Worm (Caenorhabditis elegans) whole organism, L2 larva: Measurements from ENCODE around the gene F31E8.4.

ENCODE experiments used
- C34F6.9 ChIP-seq: fragments of 150-350 bp; optimal IDR thresholded peaks from 2 replicates; lab custom pipeline; 2014; ENCODE audit warnings: missing biosample characterization, missing genetic modification characterization
- F13H6.1 ChIP-seq: sonication (generic microtip); optimal IDR thresholded peaks from 2 replicates; lab custom pipeline; 2016; ENCODE audit warnings: missing genetic modification characterization, missing compliant biosample characterization
- ZK546.5 ChIP-seq: sonication (generic microtip); optimal IDR thresholded peaks from 2 replicates; lab custom pipeline; 2017; ENCODE audit warnings: missing biosample characterization, missing genetic modification characterization
- alr-1 ChIP-seq: fragments of 150-350 bp; optimal IDR thresholded peaks from 2 replicates; lab custom pipeline; 2014; ENCODE audit warnings: missing biosample characterization, missing genetic modification characterization
- blmp-1 ChIP-seq: sonication (generic microtip); optimal IDR thresholded peaks from 2 replicates; lab custom pipeline; 2017; ENCODE audit warnings: missing genetic modification characterization, mild to moderate bottlenecking, missing compliant biosample characterization, antibody characterized with exemption, moderate library complexity; ENCODE audit not compliant: insufficient read depth
- ceh-16 ChIP-seq: fragments of 150-350 bp; optimal IDR thresholded peaks from 2 replicates; lab custom pipeline; 2014; ENCODE audit warnings: missing biosample characterization, missing genetic modification characterization
- crh-2 ChIP-seq: sonication (generic microtip); optimal IDR thresholded peaks from 2 replicates; lab custom pipeline; 2017; ENCODE audit warnings: missing biosample characterization, missing genetic modification characterization
- dmd-4 ChIP-seq: sonication (generic microtip); optimal IDR thresholded peaks from 2 replicates; lab custom pipeline; 2017; ENCODE audit warnings: missing biosample characterization, missing genetic modification characterization
- egl-27 ChIP-seq: sonication (generic microtip); optimal IDR thresholded peaks from 3 replicates; lab custom pipeline; 2017; ENCODE audit warnings: missing biosample characterization, missing genetic modification reagents, missing genetic modification characterization
- elt-1 ChIP-seq: fragments of 150-350 bp; optimal IDR thresholded peaks from 2 replicates; lab custom pipeline; 2014; ENCODE audit warnings: missing biosample characterization, missing genetic modification characterization
- fos-1 ChIP-seq: fragments of 150-350 bp; optimal IDR thresholded peaks from 2 replicates; lab custom pipeline; 2014; ENCODE audit warnings: missing biosample characterization, missing genetic modification characterization
- gmeb-1 ChIP-seq: fragments of 150-350 bp; optimal IDR thresholded peaks from 2 replicates; lab custom pipeline; 2014; ENCODE audit warnings: missing biosample characterization, missing genetic modification characterization
- lin-13 ChIP-seq: fragments of 150-350 bp; optimal IDR thresholded peaks from 2 replicates; lab custom pipeline; 2014; ENCODE audit warnings: missing biosample characterization, missing genetic modification reagents, missing genetic modification characterization
- lin-39 ChIP-seq: fragments of 150-350 bp; optimal IDR thresholded peaks from 2 replicates; lab custom pipeline; 2014; ENCODE audit warnings: missing biosample characterization, missing genetic modification reagents, missing genetic modification characterization
- lsy-2 ChIP-seq, 2 experiments: fragments of 150-350 bp in 1 of 2; sonication (generic microtip) in 1 of 2; optimal IDR thresholded peaks; 2 replicates each; lab custom pipeline; 2014 to 2017; ENCODE audit warnings: missing biosample characterization in 2 of 2, missing genetic modification characterization in 2 of 2
- mab-5 ChIP-seq: fragments of 150-350 bp; optimal IDR thresholded peaks from 2 replicates; lab custom pipeline; 2014; ENCODE audit warnings: missing biosample characterization, missing genetic modification characterization
- mbf-1 ChIP-seq: sonication (generic microtip); optimal IDR thresholded peaks from 2 replicates; lab custom pipeline; 2017; ENCODE audit warnings: missing biosample characterization, missing genetic modification characterization
- mdl-1 ChIP-seq, 2 experiments: fragments of 150-350 bp in 1 of 2; sonication (generic microtip) in 1 of 2; optimal IDR thresholded peaks; 2 replicates each; lab custom pipeline; 2017; ENCODE audit warnings: missing biosample characterization in 2 of 2, missing genetic modification characterization in 2 of 2
- nhr-10 ChIP-seq: sonication (generic microtip); optimal IDR thresholded peaks from 2 replicates; lab custom pipeline; 2017; ENCODE audit warnings: missing biosample characterization, missing genetic modification characterization
- nhr-11 ChIP-seq: fragments of 150-350 bp; optimal IDR thresholded peaks from 2 replicates; lab custom pipeline; 2014; ENCODE audit warnings: missing biosample characterization, missing genetic modification characterization
- nhr-12 ChIP-seq: fragments of 150-350 bp; optimal IDR thresholded peaks from 2 replicates; lab custom pipeline; 2014; ENCODE audit warnings: missing biosample characterization, missing genetic modification characterization
- nhr-129 ChIP-seq: fragments of 150-350 bp; optimal IDR thresholded peaks from 2 replicates; lab custom pipeline; 2014; ENCODE audit warnings: missing biosample characterization, missing genetic modification characterization
- nhr-21 ChIP-seq: fragments of 150-350 bp; optimal IDR thresholded peaks from 2 replicates; lab custom pipeline; 2014; ENCODE audit warnings: missing biosample characterization, missing genetic modification characterization
- nhr-237 ChIP-seq: fragments of 150-350 bp; optimal IDR thresholded peaks from 2 replicates; lab custom pipeline; 2014; ENCODE audit warnings: missing biosample characterization, missing genetic modification characterization
- nhr-25 ChIP-seq: fragments of 150-350 bp; sonication (generic microtip); optimal IDR thresholded peaks from 3 replicates; lab custom pipeline; 2014; ENCODE audit warnings: missing biosample characterization, missing genetic modification characterization
- nhr-6 ChIP-seq: fragments of 150-350 bp; optimal IDR thresholded peaks from 2 replicates; lab custom pipeline; 2014; ENCODE audit warnings: missing biosample characterization, missing genetic modification characterization
- nhr-77 ChIP-seq: fragments of 150-350 bp; optimal IDR thresholded peaks from 2 replicates; lab custom pipeline; 2014; ENCODE audit warnings: missing biosample characterization, missing genetic modification characterization
- peb-1 ChIP-seq: fragments of 150-350 bp; optimal IDR thresholded peaks from 2 replicates; lab custom pipeline; 2014; ENCODE audit warnings: missing biosample characterization, missing genetic modification characterization
- sem-4 ChIP-seq: fragments of 150-350 bp; optimal IDR thresholded peaks from 2 replicates; lab custom pipeline; 2014; ENCODE audit warnings: missing biosample characterization, missing genetic modification reagents, missing genetic modification characterization
- skn-1 ChIP-seq: sonication (generic microtip); optimal IDR thresholded peaks from 2 replicates; lab custom pipeline; 2017; ENCODE audit warnings: missing biosample characterization, missing genetic modification characterization
- sma-3 ChIP-seq: sonication (generic microtip); optimal IDR thresholded peaks from 2 replicates; lab custom pipeline; 2016; ENCODE audit warnings: missing genetic modification reagents, missing genetic modification characterization, missing compliant biosample characterization
- sma-9 ChIP-seq, 2 experiments: fragments of 150-350 bp in 1 of 2; sonication (generic microtip) in 1 of 2; optimal IDR thresholded peaks; 2 replicates each; lab custom pipeline; 2014 to 2016; ENCODE audit warnings: missing genetic modification characterization in 2 of 2, mild to moderate bottlenecking in 1 of 2, missing biosample characterization in 1 of 2, missing compliant biosample characterization in 1 of 2, missing genetic modification reagents in 1 of 2, moderate library complexity in 1 of 2
- snpc-4 ChIP-seq: fragments of 150-350 bp; optimal IDR thresholded peaks from 2 replicates; lab custom pipeline; 2014; ENCODE audit warnings: missing biosample characterization, missing genetic modification characterization
- unc-39 ChIP-seq: fragments of 150-350 bp; optimal IDR thresholded peaks from 2 replicates; lab custom pipeline; 2014; ENCODE audit warnings: missing biosample characterization, missing genetic modification characterization
- unc-55 ChIP-seq: fragments of 150-350 bp; sonication (generic microtip); optimal IDR thresholded peaks from 3 replicates; lab custom pipeline; 2014; ENCODE audit warnings: missing biosample characterization, missing genetic modification reagents, missing genetic modification characterization
- unc-62 ChIP-seq: fragments of 150-350 bp; optimal IDR thresholded peaks from 2 replicates; lab custom pipeline; 2014; ENCODE audit warnings: missing biosample characterization, missing genetic modification reagents, missing genetic modification characterization
- zag-1 ChIP-seq: fragments of 150-350 bp; optimal IDR thresholded peaks from 2 replicates; lab custom pipeline; 2014; ENCODE audit warnings: missing biosample characterization, missing genetic modification characterization
- ztf-1 ChIP-seq: fragments of 200-800 bp; sonication (Bioruptor generic); conservative IDR thresholded peaks from 2 replicates; pipeline ENCODE4 v1.3.6; 2022; ENCODE audit warnings: missing genetic modification characterization, missing compliant biosample characterization
- ztf-11 ChIP-seq: sonication (generic microtip); optimal IDR thresholded peaks from 2 replicates; lab custom pipeline; 2017; ENCODE audit warnings: missing biosample characterization, missing genetic modification characterization
- ztf-4 ChIP-seq: fragments of 150-350 bp; optimal IDR thresholded peaks from 2 replicates; lab custom pipeline; 2014; ENCODE audit warnings: missing biosample characterization, missing genetic modification characterization

F31E8.4 gene

DNA sequence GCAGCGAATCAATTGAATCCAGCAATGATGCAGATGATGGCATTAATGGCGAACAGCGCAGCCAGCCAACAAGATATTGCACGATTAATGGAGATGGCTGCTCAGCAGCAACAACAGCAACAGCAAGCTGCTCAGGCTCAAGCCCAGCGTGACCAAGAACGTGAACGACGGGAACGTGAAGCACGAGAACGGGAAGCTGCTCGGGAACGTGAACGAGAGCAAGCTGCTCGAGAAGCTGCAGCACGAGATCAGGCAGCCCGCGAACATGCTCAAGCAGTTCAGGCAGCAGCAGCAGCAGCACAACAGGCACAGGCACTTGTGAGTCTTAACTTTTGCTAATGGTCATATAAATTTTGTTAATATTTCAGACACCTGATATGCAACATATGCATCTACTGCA is 46.8 kb upstream of the F31E8.4 start:
- TF ChIP-seq ztf-4 (tag; lab: Kevin White, UChicago), result no peak
- TF ChIP-seq C34F6.9 (tag; lab: Kevin White, UChicago), result no peak

DNA sequence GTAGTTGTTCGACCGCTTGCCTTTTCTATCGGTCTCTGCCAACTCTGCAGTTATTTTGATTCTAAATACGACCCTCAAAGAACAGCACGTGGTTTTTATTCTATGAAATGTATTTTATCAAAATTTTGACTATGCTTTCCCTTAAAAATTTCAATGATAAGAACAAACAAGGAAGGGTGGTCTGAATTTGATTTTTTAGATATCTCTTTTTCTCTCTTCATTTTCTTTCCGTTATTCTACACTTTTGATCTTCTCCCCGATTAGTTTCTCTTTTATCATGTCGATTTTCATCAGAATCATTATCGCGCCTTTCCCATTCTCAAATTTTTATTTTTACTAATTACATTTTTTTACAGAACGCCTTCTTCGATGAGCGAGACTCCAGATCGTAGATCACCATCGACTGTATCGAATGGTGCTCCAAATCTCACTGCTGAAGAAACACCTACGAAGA is 45.1 kb upstream of the F31E8.4 start:
- TF ChIP-seq mbf-1 (tag; lab: Kevin White, UChicago) (no peak), mab-5 (tag; lab: Kevin White, UChicago) (no peak), nhr-237 (tag; lab: Kevin White, UChicago) (no peak), C34F6.9 (tag; lab: Kevin White, UChicago) (peak; percentile 6), alr-1 (tag; lab: Kevin White, UChicago) (no peak), blmp-1 (tag; lab: Kevin White, UChicago) (peak; percentile 42), fos-1 (tag; lab: Kevin White, UChicago) (peak; percentile 29), egl-27 (tag; lab: Kevin White, UChicago) (peak; percentile 74), lsy-2 (tag; optimal IDR thresholded peaks at IDR 0.05; lab: Kevin White, UChicago) (peak in 1 of 2 experiments; percentile 18), gmeb-1 (tag; lab: Kevin White, UChicago) (peak; percentile 18), nhr-25 (tag; lab: Kevin White, UChicago) (peak; percentile 3)

DNA sequence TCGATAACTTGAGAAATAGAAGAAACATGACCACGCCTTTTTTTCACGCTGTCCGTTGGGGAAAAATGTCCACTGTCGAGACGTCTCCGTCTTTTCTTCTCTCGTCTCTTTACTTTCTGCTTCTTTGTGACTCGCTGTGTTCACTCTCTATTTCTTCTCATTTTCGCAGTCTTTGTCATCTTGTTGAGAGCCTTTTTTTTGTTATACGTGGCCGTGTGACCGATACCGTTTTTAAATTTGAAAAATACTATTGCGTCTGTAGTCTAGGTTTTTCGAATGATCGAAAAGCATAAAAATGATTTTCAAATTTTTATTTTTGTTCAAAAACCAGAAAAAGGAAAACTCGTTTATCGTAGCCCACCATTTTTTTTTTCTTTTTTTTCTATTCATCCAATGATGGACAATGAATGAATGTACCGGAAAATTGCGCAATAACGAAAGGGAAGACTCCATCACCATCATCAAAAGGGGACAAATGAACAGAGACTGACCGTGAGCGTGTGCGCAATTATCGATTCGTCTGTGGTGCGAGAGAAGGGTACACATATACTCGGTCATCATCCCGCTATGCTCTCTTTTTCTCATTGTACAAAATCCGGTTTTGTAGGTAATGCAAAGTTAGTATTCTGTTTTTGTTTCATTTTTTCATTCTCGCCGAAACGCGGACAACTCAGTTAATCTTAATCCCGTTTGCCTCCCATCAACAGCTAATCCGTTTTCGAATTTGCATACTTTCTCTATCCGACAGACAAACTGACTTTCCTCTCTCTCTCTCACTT is 44.5 kb upstream of the F31E8.4 start:
- TF ChIP-seq nhr-237 (tag; lab: Kevin White, UChicago) (no peak), ZK546.5 (no peak), nhr-25 (tag; lab: Kevin White, UChicago) (no peak), unc-55 (GFP tag; lab: Kevin White, UChicago) (peak; percentile 38), skn-1 (tag; lab: Kevin White, UChicago) (no peak), sma-9 (GFP tag; optimal IDR thresholded peaks at IDR 0.05; lab: Kevin White, UChicago) (peak; percentile 5), sma-9 (tag; optimal IDR thresholded peaks at IDR 0.05; lab: Kevin White, UChicago) (no peak), lsy-2 (tag; optimal IDR thresholded peaks at IDR 0.05; lab: Kevin White, UChicago) (peak in 1 of 2 experiments; percentile 31), nhr-12 (tag; lab: Kevin White, UChicago) (no peak), C34F6.9 (tag; lab: Kevin White, UChicago) (peak; percentile 30), nhr-129 (tag; lab: Kevin White, UChicago) (peak; percentile 24), blmp-1 (tag; lab: Kevin White, UChicago) (no peak), unc-39 (tag; lab: Kevin White, UChicago) (no peak), sem-4 (no peak), nhr-77 (no peak), lin-13 (GFP tag; lab: Kevin White, UChicago) (no peak), unc-62 (no peak), ztf-4 (tag; lab: Kevin White, UChicago) (no peak), mbf-1 (tag; lab: Kevin White, UChicago) (no peak), nhr-21 (tag; lab: Kevin White, UChicago) (no peak), ztf-11 (tag; lab: Kevin White, UChicago) (no peak), gmeb-1 (tag; lab: Kevin White, UChicago) (no peak), alr-1 (tag; lab: Kevin White, UChicago) (no peak), egl-27 (tag; lab: Kevin White, UChicago) (peak; percentile 47), sma-3 (GFP tag; lab: Kevin White, UChicago) (no peak), fos-1 (tag; lab: Kevin White, UChicago) (no peak), F13H6.1 (tag; lab: Kevin White, UChicago) (no peak), crh-2 (tag; lab: Kevin White, UChicago) (peak; percentile 20), zag-1 (no peak), nhr-10 (tag; lab: Kevin White, UChicago) (no peak)

DNA sequence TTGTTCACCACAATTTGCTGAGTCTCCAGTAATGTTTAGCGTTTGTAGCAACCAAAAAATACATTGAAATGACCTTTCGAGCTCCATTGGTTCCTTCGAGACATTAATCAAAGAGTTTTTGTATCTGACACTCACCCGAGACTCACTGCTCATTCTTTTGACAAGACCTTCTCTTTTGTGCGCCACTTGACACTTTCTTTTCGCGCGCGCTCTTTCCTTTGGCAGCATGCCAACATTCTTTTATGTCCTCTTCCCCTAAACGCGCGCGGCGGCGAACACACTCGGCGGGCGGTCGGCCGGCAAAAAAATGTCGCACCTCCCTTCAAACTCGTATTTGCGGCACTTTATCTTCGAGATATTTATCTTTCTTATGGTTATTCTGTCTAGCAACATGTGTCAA is 43.7 kb upstream of the F31E8.4 start:
- TF ChIP-seq nhr-25 (tag; lab: Kevin White, UChicago) (peak; percentile 6), fos-1 (tag; lab: Kevin White, UChicago) (no peak), C34F6.9 (tag; lab: Kevin White, UChicago) (no peak), dmd-4 (tag; lab: Kevin White, UChicago) (no peak), nhr-129 (tag; lab: Kevin White, UChicago) (no peak), nhr-11 (tag; lab: Kevin White, UChicago) (no peak), skn-1 (tag; lab: Kevin White, UChicago) (no peak), unc-39 (tag; lab: Kevin White, UChicago) (no peak), ceh-16 (tag; lab: Kevin White, UChicago) (no peak), elt-1 (no peak), peb-1 (tag; lab: Kevin White, UChicago) (no peak), F13H6.1 (tag; lab: Kevin White, UChicago) (peak; percentile 54), lsy-2 (tag; optimal IDR thresholded peaks at IDR 0.05; lab: Kevin White, UChicago) (no peak), crh-2 (tag; lab: Kevin White, UChicago) (no peak), mdl-1 (tag; optimal IDR thresholded peaks at IDR 0.05; lab: Kevin White, UChicago) (no peak), nhr-6 (tag; lab: Kevin White, UChicago) (no peak), snpc-4 (no peak), egl-27 (tag; lab: Kevin White, UChicago) (peak; percentile 39), ztf-1 (GFP tag; lab: Robert Waterston, UW) (no peak), ZK546.5 (no peak), nhr-21 (tag; lab: Kevin White, UChicago) (no peak), mab-5 (tag; lab: Kevin White, UChicago) (peak; percentile 9), nhr-237 (tag; lab: Kevin White, UChicago) (no peak), gmeb-1 (tag; lab: Kevin White, UChicago) (no peak), zag-1 (no peak), lin-39 (tag; lab: Kevin White, UChicago) (no peak), sma-3 (GFP tag; lab: Kevin White, UChicago) (peak; percentile 8), lin-13 (GFP tag; lab: Kevin White, UChicago) (no peak), ztf-4 (tag; lab: Kevin White, UChicago) (no peak)
